Fruit fly (Drosophila melanogaster) whole organism, embryonic: ENCODE results near the gene Eato.

Experiments used
- Antp ChIP-seq: fragments of 200-800 bp; sonication (Bioruptor generic); optimal IDR thresholded peaks from 3 replicates; lab custom pipeline; 2016; ENCODE audit warnings: missing biosample characterization, missing genetic modification characterization
- Asciz ChIP-seq: fragments of 200-800 bp; sonication (Bioruptor generic); optimal IDR thresholded peaks from 2 replicates; lab custom pipeline; 2017; ENCODE audit warnings: missing biosample characterization, mild to moderate bottlenecking, missing genetic modification characterization, missing genetic modification reagents
- Bteb2 ChIP-seq: fragments of 200-800 bp; sonication (Bioruptor generic); optimal IDR thresholded peaks from 2 replicates; lab custom pipeline; 2016; ENCODE audit warnings: missing biosample characterization, missing genetic modification characterization
- CG12236 ChIP-seq: fragments of 200-800 bp; sonication (Bioruptor generic); optimal IDR thresholded peaks from 2 replicates; lab custom pipeline; 2016; ENCODE audit warnings: missing biosample characterization, missing genetic modification characterization
- CG12744 ChIP-seq: fragments of 200-800 bp; sonication (Bioruptor generic); optimal IDR thresholded peaks from 2 replicates; lab custom pipeline; 2016; ENCODE audit warnings: missing biosample characterization, missing genetic modification characterization
- CG15269 ChIP-seq: fragments of 200-800 bp; sonication (Bioruptor generic); optimal IDR thresholded peaks from 2 replicates; lab custom pipeline; 2018; ENCODE audit warnings: missing biosample characterization, mild to moderate bottlenecking, missing genetic modification characterization, moderate library complexity
- CG16813 ChIP-seq: fragments of 200-800 bp; sonication (Bioruptor generic); IDR thresholded peaks from 3 replicates; pipeline ENCODE4 v1.3.6; 2022; ENCODE audit warnings: missing biosample characterization, missing genetic modification characterization; ENCODE audit not compliant: partially characterized antibody
- CG16815 ChIP-seq: fragments of 200-800 bp; sonication (Bioruptor generic); optimal IDR thresholded peaks from 3 replicates; lab custom pipeline; 2017; ENCODE audit warnings: missing biosample characterization, mild to moderate bottlenecking, missing genetic modification characterization
- CG18011 ChIP-seq: fragments of 200-800 bp; sonication (Bioruptor generic); optimal IDR thresholded peaks from 2 replicates; lab custom pipeline; 2017; ENCODE audit warnings: missing biosample characterization, missing genetic modification characterization, mild to moderate bottlenecking, moderate library complexity, missing genotype
- CG2116 ChIP-seq: fragments of 200-800 bp; sonication (Bioruptor generic); optimal IDR thresholded peaks from 3 replicates; lab custom pipeline; 2018; ENCODE audit warnings: missing biosample characterization, mild to moderate bottlenecking, missing genetic modification characterization
- CG32532 ChIP-seq: fragments of 200-800 bp; sonication (Bioruptor generic); IDR thresholded peaks from 2 replicates; pipeline ENCODE4 v1.3.6; 2022; ENCODE audit warnings: missing biosample characterization, missing genetic modification characterization
- CG33557 ChIP-seq: fragments of 200-800 bp; sonication (Bioruptor generic); optimal IDR thresholded peaks from 2 replicates; lab custom pipeline; 2019; ENCODE audit warnings: missing biosample characterization, mild to moderate bottlenecking, missing genetic modification characterization, moderate library complexity
- CG34422 ChIP-seq: fragments of 200-800 bp; sonication (Bioruptor generic); IDR thresholded peaks from 3 replicates; pipeline ENCODE4 v1.3.6; 2022; ENCODE audit warnings: missing biosample characterization, missing genetic modification characterization
- CG4360 ChIP-seq: fragments of 200-800 bp; sonication (Bioruptor generic); IDR thresholded peaks from 2 replicates; pipeline ENCODE4 v1.3.6; 2022; ENCODE audit warnings: missing biosample characterization, missing genetic modification characterization
- CG5953 ChIP-seq: fragments of 200-800 bp; sonication (Bioruptor generic); IDR thresholded peaks from 2 replicates; pipeline ENCODE4 v1.3.6; 2022; ENCODE audit warnings: missing biosample characterization, missing genetic modification characterization
- CG7963 ChIP-seq: fragments of 200-800 bp; sonication (Bioruptor generic); IDR thresholded peaks from 3 replicates; pipeline ENCODE4 v1.3.6; 2022; ENCODE audit warnings: missing biosample characterization, missing genetic modification characterization; ENCODE audit not compliant: partially characterized antibody
- CG8290 ChIP-seq, 3 experiments: fragments of 200-800 bp; sonication (Bioruptor generic); optimal IDR thresholded peaks; 2 replicates each; lab custom pipeline; 2016 to 2019; ENCODE audit warnings: missing biosample characterization in 3 of 3, missing genetic modification characterization in 3 of 3, mild to moderate bottlenecking in 2 of 3, moderate library complexity in 1 of 3
- CG8924 ChIP-seq: fragments of 200-800 bp; optimal IDR thresholded peaks from 3 replicates; lab custom pipeline; 2019; ENCODE audit warnings: missing biosample characterization, mild to moderate bottlenecking, missing genetic modification characterization, moderate library complexity
- CG9876 ChIP-seq: fragments of 200-800 bp; sonication (Bioruptor generic); optimal IDR thresholded peaks from 2 replicates; lab custom pipeline; 2016; ENCODE audit warnings: missing biosample characterization, missing genetic modification characterization
- D19B ChIP-seq: fragments of 200-800 bp; sonication (Bioruptor generic); optimal IDR thresholded peaks from 2 replicates; lab custom pipeline; 2017; ENCODE audit warnings: missing biosample characterization, mild to moderate bottlenecking, missing genetic modification characterization
- Dad ChIP-seq: fragments of 200-800 bp; sonication (Bioruptor generic); optimal IDR thresholded peaks from 3 replicates; lab custom pipeline; 2016; ENCODE audit warnings: missing biosample characterization, missing genetic modification characterization
- Ets97D ChIP-seq: fragments of 200-800 bp; sonication (Bioruptor generic); optimal IDR thresholded peaks from 3 replicates; lab custom pipeline; 2016; ENCODE audit warnings: missing biosample characterization, missing genetic modification characterization
- Lpt ChIP-seq: fragments of >200 bp; optimal IDR thresholded peaks from 2 replicates; lab custom pipeline; 2018; ENCODE audit warnings: missing biosample characterization, missing genetic modification characterization
- Max ChIP-seq: fragments of 200-800 bp; sonication (Bioruptor generic); optimal IDR thresholded peaks from 2 replicates; lab custom pipeline; 2016; ENCODE audit warnings: missing biosample characterization, mild to moderate bottlenecking, missing genetic modification characterization
- Mrtf ChIP-seq: fragments of 200-800 bp; sonication (Bioruptor generic); IDR thresholded peaks from 3 replicates; pipeline ENCODE4 v1.3.6; 2022; ENCODE audit warnings: missing biosample characterization, missing genetic modification characterization
- Myb ChIP-seq: fragments of 200-800 bp; sonication (Bioruptor generic); optimal IDR thresholded peaks from 2 replicates; lab custom pipeline; 2016; ENCODE audit warnings: missing biosample characterization, missing genetic modification characterization
- NFAT ChIP-seq: fragments of 200-800 bp; sonication (Bioruptor generic); IDR thresholded peaks from 2 replicates; pipeline ENCODE4 v1.3.6; 2022; ENCODE audit warnings: missing biosample characterization, missing genetic modification characterization
- bab2 ChIP-seq: fragments of 200-800 bp; sonication (Bioruptor generic); optimal IDR thresholded peaks from 2 replicates; lab custom pipeline; 2016; ENCODE audit warnings: missing biosample characterization, missing genetic modification characterization
- bcd ChIP-seq: fragments of 200-800 bp; sonication (Bioruptor generic); optimal IDR thresholded peaks from 2 replicates; lab custom pipeline; 2017; ENCODE audit warnings: missing biosample characterization, mild to moderate bottlenecking, missing genetic modification characterization
- croc ChIP-seq: fragments of 200-800 bp; sonication (Bioruptor generic); conservative IDR thresholded peaks from 3 replicates; pipeline ENCODE4 v1.3.6; 2022; ENCODE audit warnings: missing biosample characterization, missing genetic modification characterization
- crol ChIP-seq: fragments of 200-800 bp; sonication (Bioruptor generic); IDR thresholded peaks from 2 replicates; pipeline ENCODE4 v1.3.6; 2022; ENCODE audit warnings: missing biosample characterization, missing genetic modification characterization
- da ChIP-seq: fragments of 200-800 bp; sonication (Bioruptor generic); optimal IDR thresholded peaks from 2 replicates; lab custom pipeline; 2016; ENCODE audit warnings: missing biosample characterization, missing genetic modification characterization
- dati ChIP-seq: fragments of 200-800 bp; sonication (Bioruptor generic); IDR thresholded peaks from 2 replicates; pipeline ENCODE4 v1.3.6; 2022; ENCODE audit warnings: missing biosample characterization, missing genetic modification characterization
- ewg ChIP-seq: fragments of 200-800 bp; sonication (Bioruptor generic); optimal IDR thresholded peaks from 3 replicates; lab custom pipeline; 2017; ENCODE audit warnings: mild to moderate bottlenecking, missing biosample characterization, missing genetic modification reagents, missing genetic modification characterization
- gce ChIP-seq: fragments of 200-800 bp; sonication (Bioruptor generic); IDR thresholded peaks from 3 replicates; pipeline ENCODE4 v1.3.6; 2022; ENCODE audit warnings: missing biosample characterization, missing genetic modification characterization
- h ChIP-seq: fragments of >200 bp; optimal IDR thresholded peaks from 2 replicates; lab custom pipeline; 2017
- inv ChIP-seq: fragments of 200-800 bp; sonication (Bioruptor generic); IDR thresholded peaks from 2 replicates; pipeline ENCODE4 v1.3.6; 2022; ENCODE audit warnings: missing biosample characterization, missing genetic modification characterization; ENCODE audit not compliant: partially characterized antibody
- ken ChIP-seq: fragments of 200-800 bp; sonication (Bioruptor generic); IDR thresholded peaks from 3 replicates; pipeline ENCODE4 v1.3.6; 2022; ENCODE audit warnings: missing biosample characterization, missing genetic modification characterization
- knrl ChIP-seq: fragments of 200-800 bp; sonication (Bioruptor generic); IDR thresholded peaks from 3 replicates; pipeline ENCODE4 v1.3.6; 2022; ENCODE audit warnings: missing biosample characterization, missing genetic modification characterization; ENCODE audit not compliant: partially characterized antibody
- lab ChIP-seq: fragments of 200-800 bp; sonication (Bioruptor generic); optimal IDR thresholded peaks from 3 replicates; lab custom pipeline; 2017; ENCODE audit warnings: missing biosample characterization, missing genetic modification characterization, mild to moderate bottlenecking, moderate library complexity, missing genetic modification reagents
- luna ChIP-seq: fragments of 200-800 bp; sonication (Bioruptor generic); optimal IDR thresholded peaks from 2 replicates; lab custom pipeline; 2016; ENCODE audit warnings: missing biosample characterization, missing genetic modification characterization
- nerfin-1 ChIP-seq: fragments of 200-800 bp; sonication (Bioruptor generic); optimal IDR thresholded peaks from 3 replicates; lab custom pipeline; 2019; ENCODE audit warnings: missing biosample characterization, mild to moderate bottlenecking, missing genetic modification characterization, moderate library complexity
- nerfin-2 ChIP-seq: fragments of 200-800 bp; sonication (Bioruptor generic); IDR thresholded peaks from 2 replicates; pipeline ENCODE4 v1.3.6; 2022; ENCODE audit warnings: missing biosample characterization, missing genetic modification characterization; ENCODE audit not compliant: partially characterized antibody
- repo ChIP-seq: fragments of 200-800 bp; sonication (Bioruptor generic); optimal IDR thresholded peaks from 2 replicates; lab custom pipeline; 2016; ENCODE audit warnings: missing biosample characterization, missing genetic modification characterization
- slbo ChIP-seq: fragments of 200-800 bp; sonication (Bioruptor generic); IDR thresholded peaks from 2 replicates; pipeline ENCODE4 v1.3.6; 2022; ENCODE audit warnings: missing biosample characterization, missing genetic modification characterization
- sob ChIP-seq: fragments of 200-800 bp; sonication (Bioruptor generic); IDR thresholded peaks from 2 replicates; pipeline ENCODE4 v1.3.6; 2022; ENCODE audit warnings: missing biosample characterization, missing genetic modification characterization
- sr ChIP-seq: fragments of 200-800 bp; sonication (Bioruptor generic); IDR thresholded peaks from 3 replicates; pipeline ENCODE4 v1.3.6; 2022; ENCODE audit warnings: missing biosample characterization, missing genetic modification characterization
- trem ChIP-seq: fragments of 200-800 bp; optimal IDR thresholded peaks from 3 replicates; lab custom pipeline; 2019; ENCODE audit warnings: missing biosample characterization, mild to moderate bottlenecking, missing genetic modification characterization, moderate library complexity

Eato gene

DNA sequence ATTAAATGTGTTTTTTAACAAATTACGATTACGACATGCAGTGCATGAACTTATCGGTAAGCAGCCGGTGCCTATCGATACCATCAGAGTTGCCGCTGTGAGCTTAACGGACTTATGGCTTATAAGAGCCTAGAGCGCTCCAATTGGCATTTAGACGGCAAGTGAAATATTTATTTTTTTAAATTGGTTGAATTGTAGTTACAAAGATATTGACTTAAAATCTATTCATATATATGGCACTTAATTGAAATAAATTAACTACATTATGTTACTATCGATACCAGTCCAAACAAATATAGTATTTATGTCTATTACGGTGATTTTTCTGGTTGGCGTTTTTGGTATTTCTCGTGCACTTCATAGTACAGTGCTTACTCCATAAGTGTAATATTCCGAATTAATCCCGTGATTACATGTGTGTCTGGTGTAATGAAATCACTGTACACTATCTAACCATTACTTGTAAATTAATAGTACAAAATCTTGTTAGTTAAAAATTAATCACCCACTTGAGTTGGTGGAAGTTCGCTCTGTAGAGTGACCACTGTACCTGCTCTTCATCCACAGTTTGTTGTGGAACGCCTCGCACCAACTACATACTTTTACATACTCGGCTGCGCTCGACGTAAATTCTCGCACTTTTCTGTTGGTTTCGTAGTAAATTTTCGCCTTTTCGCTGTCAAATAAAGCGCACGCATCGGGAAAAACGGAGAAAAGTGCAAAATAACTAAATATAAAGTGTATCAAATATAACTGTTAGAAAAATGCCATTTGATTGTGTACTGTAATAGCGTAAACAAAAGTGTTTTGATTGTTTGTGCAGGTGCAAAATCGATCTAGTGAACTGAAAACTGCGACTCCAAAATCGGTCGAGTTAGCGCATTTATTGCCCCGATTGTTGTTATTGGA is 51.4 kb downstream of the Eato start, which contains the start of the genes mRpS23 and CenG1A (continued):
- peak; percentile 99 for TF ChIP-seq CG33557 (GFP tag; lab: Kevin White, UChicago)
- TF ChIP-seq bcd: peak; percentile 100
- peak; percentile 100 for TF ChIP-seq gce
- TF ChIP-seq slbo (GFP tag; lab: Robert Waterston, UW): peak; percentile 100
- TF ChIP-seq sr (GFP tag; lab: Robert Waterston, UW): peak; percentile 100
- peak; percentile 100 for TF ChIP-seq Antp (GFP tag; lab: Kevin White, UChicago)
- TF ChIP-seq croc (GFP tag; lab: Robert Waterston, UW): peak; percentile 100
- peak; percentile 100 for TF ChIP-seq NFAT
- TF ChIP-seq sob (GFP tag; lab: Robert Waterston, UW): peak; percentile 100
- TF ChIP-seq Lpt: no peak
- TF ChIP-seq D19B: peak; percentile 98
- TF ChIP-seq CG4360 (GFP tag; lab: Robert Waterston, UW): peak; percentile 95
- TF ChIP-seq ken (GFP tag; lab: Robert Waterston, UW): peak; percentile 100
- peak; percentile 100 for TF ChIP-seq Bteb2 (GFP tag; lab: Kevin White, UChicago)
- TF ChIP-seq CG7963 (GFP tag; lab: Robert Waterston, UW): peak; percentile 74; the same call in 2 of the 3 replicates
- peak; percentile 100 for TF ChIP-seq CG34422 (GFP tag; lab: Robert Waterston, UW)
- TF ChIP-seq CG2116 (GFP tag; lab: Kevin White, UChicago): peak; percentile 95
- peak; percentile 99 for TF ChIP-seq luna
- TF ChIP-seq CG18011 (GFP tag; lab: Kevin White, UChicago): peak; percentile 94
- peak; percentile 99 for TF ChIP-seq da
- TF ChIP-seq CG16813 (GFP tag; lab: Robert Waterston, UW): peak; percentile 79
- TF ChIP-seq CG15269 (tag; lab: Kevin White, UChicago): peak; percentile 100
- TF ChIP-seq Max (GFP tag; lab: Kevin White, UChicago): peak; percentile 100
- peak; percentile 97 for TF ChIP-seq Ets97D (GFP tag; lab: Kevin White, UChicago)
- TF ChIP-seq nerfin-1: peak; percentile 100
- peak; percentile 93 for TF ChIP-seq crol (GFP tag; lab: Robert Waterston, UW)
- peak; percentile 100 for TF ChIP-seq Dad (GFP tag; lab: Kevin White, UChicago)
- TF ChIP-seq knrl (GFP tag; lab: Robert Waterston, UW): peak; percentile 87
- peak; percentile 100 for TF ChIP-seq bab2
- TF ChIP-seq CG9876 (GFP tag; lab: Kevin White, UChicago): peak; percentile 99
- peak; percentile 99 for TF ChIP-seq ewg
- TF ChIP-seq repo (GFP tag; lab: Kevin White, UChicago): peak; percentile 99
- TF ChIP-seq trem (tag; lab: Kevin White, UChicago): peak; percentile 98
- peak; percentile 99 for TF ChIP-seq CG12236 (GFP tag; lab: Kevin White, UChicago)
- TF ChIP-seq CG8924: peak; percentile 100
- peak; percentile 100 for TF ChIP-seq Asciz (GFP tag; lab: Kevin White, UChicago)
- peak; percentile 100 for TF ChIP-seq CG12744 (GFP tag; lab: Kevin White, UChicago)
- TF ChIP-seq lab (GFP tag; lab: Kevin White, UChicago): peak; percentile 100
- TF ChIP-seq inv (GFP tag; lab: Robert Waterston, UW): peak; percentile 77
- TF ChIP-seq CG32532 (GFP tag; lab: Robert Waterston, UW): peak; percentile 100
- peak; percentile 100 for TF ChIP-seq CG16815
- peak; percentile 100 for TF ChIP-seq CG5953 (GFP tag; lab: Robert Waterston, UW)
- peak; percentile 100 for TF ChIP-seq dati
- TF ChIP-seq h (lab: Kevin White, UChicago): no peak
- TF ChIP-seq nerfin-2 (GFP tag; lab: Robert Waterston, UW): peak; percentile 66; the same call in 1 of the 2 replicates
- peak; percentile 99 for TF ChIP-seq CG8290 (GFP tag; optimal IDR thresholded peaks at IDR 0.05; lab: Kevin White, UChicago)
- TF ChIP-seq CG8290 (tag; optimal IDR thresholded peaks at IDR 0.05; lab: Kevin White, UChicago): peak; percentile 98 to 100
- TF ChIP-seq Mrtf (GFP tag; lab: Robert Waterston, UW): peak; percentile 100
- peak; percentile 96 for TF ChIP-seq Myb
